Fruit fly (Drosophila melanogaster): ENCODE measurements around the gene osp.

DNA sequence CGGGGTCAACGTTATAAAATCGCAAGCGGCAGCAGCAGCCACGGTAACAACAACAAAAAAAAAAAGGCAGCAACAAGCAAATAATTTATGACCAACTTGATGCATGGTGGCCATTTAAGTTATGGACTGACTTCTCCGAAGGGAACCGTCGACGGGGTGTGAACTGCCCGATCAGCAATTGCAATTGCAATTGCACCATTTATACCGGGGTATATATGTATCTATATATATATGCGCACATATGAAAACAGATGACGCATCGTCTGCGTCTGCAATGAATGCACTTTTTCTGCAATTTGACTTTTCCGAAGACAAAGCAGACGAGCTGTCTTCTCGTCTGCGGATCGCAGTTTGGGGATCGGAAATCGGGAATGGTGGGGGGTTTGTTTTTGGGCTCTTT, 26.0 kb downstream of the osp start:
- TF ChIP-seq CTCF (optimal IDR thresholded peaks at IDR 0.05) (no peak), CG8478 (optimal IDR thresholded peaks at IDR 0.05) (no peak)
